Worm (Caenorhabditis elegans): ENCODE measurements around the gene ugt-22.
"Not testable (repeated sequence)": the region's sequence is repeated elsewhere in the genome, so short reads cannot be mapped to it uniquely, and the experiment has no call there.

ugt-22 gene

DNA sequence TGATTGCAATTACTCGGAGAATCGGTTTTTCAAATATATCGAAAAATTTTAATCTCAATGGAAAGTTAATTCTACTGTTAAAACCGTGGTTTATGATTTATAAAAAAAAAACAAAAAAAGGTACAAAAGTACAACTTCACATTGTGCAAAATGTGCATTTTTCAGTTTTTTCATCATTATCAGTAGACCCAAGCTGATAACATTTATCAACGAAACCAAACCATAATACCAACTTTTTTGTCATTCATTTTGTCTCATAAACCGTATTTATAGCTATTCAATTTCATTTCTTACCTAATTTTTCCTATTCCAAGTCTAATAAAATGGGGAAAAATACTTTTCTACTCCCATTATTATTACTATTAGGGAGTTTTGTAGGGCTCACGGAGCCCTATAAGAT lies at the start of gene ugt-22:
TSS of gene ugt-22 (plus strand) at position 234 of the 400 bp plus-strand sequence.
- TF ChIP-seq sem-4 (tag; optimal IDR thresholded peaks at IDR 0.05) (no peak), ceh-16 (tag; optimal IDR thresholded peaks at IDR 0.05) (no peak), gmeb-1 (tag; optimal IDR thresholded peaks at IDR 0.05) (peak; percentile 15), nhr-77 (tag; optimal IDR thresholded peaks at IDR 0.05) (no peak), blmp-1 (tag; optimal IDR thresholded peaks at IDR 0.05; ENCODE audit: insufficient read depth) (no peak), skn-1 (tag; optimal IDR thresholded peaks at IDR 0.05) (peak; percentile 68), fos-1 (tag; optimal IDR thresholded peaks at IDR 0.05) (peak; percentile 73), lsy-2 (tag; optimal IDR thresholded peaks at IDR 0.05) (no peak)

DNA sequence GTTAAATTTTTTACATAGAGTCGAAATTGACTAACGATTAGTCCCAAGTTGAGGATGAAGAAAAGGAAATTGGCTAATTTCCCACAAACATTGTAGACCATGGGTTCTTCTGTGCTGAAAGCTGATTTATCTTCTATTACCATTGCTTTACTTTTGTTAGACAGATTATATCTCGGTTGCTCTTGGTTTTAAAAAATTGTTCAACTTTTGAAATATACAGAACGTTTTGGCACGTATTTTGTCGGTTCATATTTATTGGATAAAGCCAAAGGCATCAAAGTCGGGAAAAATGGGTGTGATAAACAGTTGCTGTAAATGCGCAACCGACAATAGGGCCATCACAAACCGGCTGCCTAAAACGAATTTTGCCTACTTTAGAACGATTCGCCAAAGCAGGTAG lies 47.4 kb upstream of the ugt-22 start, which contains the start of gene tsp-5:
TSS of gene tsp-5 (minus strand) at position 101 of the 400 bp plus-strand sequence.
- TF ChIP-seq sem-4 (tag; optimal IDR thresholded peaks at IDR 0.05), result no peak
- TF ChIP-seq elt-3 (tag; optimal IDR thresholded peaks at IDR 0.05), result no peak
- TF ChIP-seq snpc-4 (tag; optimal IDR thresholded peaks at IDR 0.05), result no peak
- no peak for TF ChIP-seq nhr-77 (tag; optimal IDR thresholded peaks at IDR 0.05)
- TF ChIP-seq lin-11 (tag; optimal IDR thresholded peaks at IDR 0.05), result no peak
- no peak for TF ChIP-seq elt-1 (tag; optimal IDR thresholded peaks at IDR 0.05)
- no peak for TF ChIP-seq nhr-23 (tag; optimal IDR thresholded peaks at IDR 0.05)
- TF ChIP-seq ama-1 (optimal IDR thresholded peaks at IDR 0.05), result no peak
- no peak for TF ChIP-seq unc-55 (GFP tag; optimal IDR thresholded peaks at IDR 0.05)

DNA sequence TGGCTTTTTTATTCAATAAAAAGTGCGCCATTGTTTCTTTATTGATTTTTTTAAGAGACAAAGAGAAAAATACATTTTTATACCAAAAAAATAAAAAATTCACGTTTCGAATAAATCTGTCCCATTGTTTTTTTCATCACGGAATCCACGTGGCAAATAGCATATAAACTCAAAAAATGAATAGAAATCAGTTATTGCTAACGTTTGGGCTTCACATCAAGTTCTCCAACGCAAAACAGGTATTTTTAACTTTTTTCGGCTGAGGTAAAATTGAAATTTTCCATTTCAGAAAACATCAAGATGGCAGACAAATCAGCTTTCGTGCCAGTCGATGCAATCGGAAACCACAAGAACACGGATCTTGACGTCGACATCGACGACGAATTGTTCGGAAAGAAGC lies 45.7 kb upstream of the ugt-22 start, which contains the start of gene Y45F10B.3:
TSS of gene Y45F10B.3 (plus strand) at position 301 of the 400 bp plus-strand sequence.
- TF ChIP-seq sma-9 (GFP tag; optimal IDR thresholded peaks at IDR 0.05), result no peak
- TF ChIP-seq sma-9 (tag; optimal IDR thresholded peaks at IDR 0.05), result no peak
- no peak for TF ChIP-seq nhr-12 (tag; optimal IDR thresholded peaks at IDR 0.05)
- no peak for TF ChIP-seq nhr-21 (tag; optimal IDR thresholded peaks at IDR 0.05)
- no peak for TF ChIP-seq crh-2 (tag; optimal IDR thresholded peaks at IDR 0.05)
- no peak for TF ChIP-seq gmeb-1 (tag; optimal IDR thresholded peaks at IDR 0.05)

DNA sequence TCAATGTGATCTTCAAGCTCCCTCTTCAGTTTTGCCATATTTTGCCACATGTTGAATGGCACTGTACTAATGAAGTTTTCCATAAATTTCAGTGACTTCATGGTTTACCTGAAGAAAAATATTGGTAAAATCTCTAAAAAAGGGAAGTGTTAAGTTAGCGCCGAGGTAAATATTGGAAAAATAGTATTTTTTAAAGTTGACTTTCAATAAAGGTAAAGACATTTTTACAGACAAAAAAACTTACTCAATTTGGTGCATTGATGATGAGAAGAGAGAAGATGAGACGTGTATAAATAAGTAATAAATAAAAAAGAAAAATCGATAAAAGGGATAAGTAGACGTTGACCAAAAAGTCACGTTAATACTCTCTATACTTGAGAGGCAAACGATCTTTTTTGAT lies 41.2 kb upstream of the ugt-22 start, which contains the start of gene Y45F10B.9:
TSS of gene Y45F10B.9 (minus strand) at position 101 of the 400 bp plus-strand sequence.
- not testable (repeated sequence) for TF ChIP-seq alr-1 (tag; optimal IDR thresholded peaks at IDR 0.05); ztf-1 (GFP tag; conservative IDR thresholded peaks at IDR 0.05); snpc-4 (tag; optimal IDR thresholded peaks at IDR 0.05)

DNA sequence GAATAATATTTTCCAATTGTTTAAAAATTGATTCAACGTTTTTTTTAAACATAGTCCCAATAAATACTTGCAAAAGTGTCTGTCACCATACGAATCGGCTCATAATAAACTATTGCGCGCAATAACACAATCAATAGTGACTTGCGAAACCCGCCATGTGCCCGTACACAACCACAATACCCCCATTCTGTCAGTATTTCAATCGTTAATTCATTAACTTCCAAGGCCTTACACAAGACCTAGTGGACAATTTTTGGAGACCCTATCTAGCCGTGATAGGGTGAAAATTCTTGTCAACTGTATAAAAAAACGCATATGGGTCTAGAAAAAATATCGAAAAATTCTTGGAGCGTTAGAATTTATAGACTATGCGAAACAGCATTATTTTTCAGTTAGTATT lies 38.4 kb upstream of the ugt-22 start:
- TF ChIP-seq skn-1 (tag; optimal IDR thresholded peaks at IDR 0.05) (no peak), F13H6.1 (tag; optimal IDR thresholded peaks at IDR 0.05) (no peak), snpc-4 (tag; optimal IDR thresholded peaks at IDR 0.05) (peak; percentile 60), gmeb-1 (tag; optimal IDR thresholded peaks at IDR 0.05) (no peak)

DNA sequence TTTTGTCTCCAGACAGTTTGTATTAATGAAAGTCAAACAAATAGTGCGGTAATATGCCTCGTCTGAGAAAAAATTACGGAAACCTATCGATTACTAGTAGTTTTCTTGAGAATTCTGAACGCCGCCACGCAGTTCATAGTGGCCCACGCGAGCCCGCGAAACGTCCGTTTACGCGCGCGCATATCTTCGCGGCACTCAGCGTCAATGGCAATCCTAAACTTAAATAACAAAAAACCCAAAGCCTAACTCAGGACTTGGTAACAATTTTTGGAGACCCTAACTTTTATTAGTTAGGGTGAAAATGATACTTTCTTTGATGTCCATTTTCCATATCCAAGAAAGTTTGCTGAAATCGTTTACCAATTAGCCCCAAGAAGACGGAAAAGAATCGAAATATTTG lies 37.6 kb upstream of the ugt-22 start:
- TF ChIP-seq lin-13 (GFP tag; optimal IDR thresholded peaks at IDR 0.05), result no peak
- TF ChIP-seq sem-4 (tag; optimal IDR thresholded peaks at IDR 0.05), result no peak
- TF ChIP-seq lin-11 (tag; optimal IDR thresholded peaks at IDR 0.05), result no peak

DNA sequence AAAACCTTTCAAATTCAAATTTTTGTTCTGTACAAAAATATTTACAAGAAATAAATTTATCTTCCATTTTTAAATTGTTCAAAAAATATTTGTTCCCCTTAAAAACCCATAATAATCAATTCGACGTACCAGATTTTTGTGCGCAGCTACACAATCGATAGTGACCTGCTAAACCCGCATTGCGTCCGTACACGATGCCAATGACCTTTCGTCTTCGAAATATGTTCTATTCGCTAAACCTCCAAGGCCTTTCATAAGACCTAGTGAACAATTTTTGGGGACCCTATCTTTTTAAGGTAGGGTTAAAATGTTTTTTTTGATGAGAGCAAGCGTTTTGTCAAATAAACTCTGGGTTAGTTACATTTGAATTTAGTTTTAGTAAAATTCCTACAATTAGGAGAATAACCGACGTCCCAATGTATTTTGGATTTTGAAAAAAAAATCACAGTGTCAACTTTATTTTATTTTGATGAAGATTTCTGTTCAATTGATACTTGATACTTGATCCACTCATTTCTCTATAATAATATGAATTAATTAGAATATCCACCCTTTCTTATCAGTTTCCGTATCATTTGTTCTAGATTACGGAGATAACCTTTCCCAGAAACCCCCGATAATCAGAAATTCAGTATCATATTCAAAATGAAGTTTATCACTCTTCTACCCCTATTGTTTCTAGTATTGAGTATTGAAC lies 36.9 kb upstream of the ugt-22 start, which contains the start of gene Y45F10B.59:
TSS of gene Y45F10B.59 (plus strand) at position 647 of the 697 bp plus-strand sequence.
- no peak for TF ChIP-seq zag-1 (tag; optimal IDR thresholded peaks at IDR 0.05)
- TF ChIP-seq lin-13 (GFP tag; optimal IDR thresholded peaks at IDR 0.05), result no peak
- peak; percentile 60 for TF ChIP-seq snpc-4 (tag; optimal IDR thresholded peaks at IDR 0.05)
- TF ChIP-seq nhr-25 (tag; optimal IDR thresholded peaks at IDR 0.05), result no peak

DNA sequence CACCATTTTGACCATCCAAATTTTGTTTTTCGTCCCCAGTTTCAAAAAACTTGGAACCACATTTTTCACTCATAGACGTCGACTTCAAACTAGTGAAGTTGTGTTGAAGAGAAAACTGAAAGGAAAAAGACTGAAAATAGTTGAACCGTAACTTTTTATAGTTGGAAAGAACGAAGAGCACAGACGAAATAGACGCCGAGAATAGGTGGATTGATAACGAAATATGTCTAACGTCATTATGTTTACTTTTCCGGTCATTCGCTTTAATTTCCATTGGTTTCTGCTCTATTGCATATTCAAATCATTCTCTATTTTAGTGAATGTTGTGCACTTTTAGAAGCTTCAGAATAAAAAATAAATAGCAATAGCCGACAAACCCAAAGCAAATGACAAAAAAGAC lies 29.3 kb upstream of the ugt-22 start, which contains the start of gene C08F11.13:
TSS of gene C08F11.13 (minus strand) at position 138 of the 400 bp plus-strand sequence.
- TF ChIP-seq gmeb-1 (tag; optimal IDR thresholded peaks at IDR 0.05) (peak; percentile 18), fos-1 (tag; optimal IDR thresholded peaks at IDR 0.05) (peak; percentile 43), sma-9 (GFP tag; optimal IDR thresholded peaks at IDR 0.05) (peak; percentile 60), sma-9 (tag; optimal IDR thresholded peaks at IDR 0.05) (no peak), elt-3 (tag; optimal IDR thresholded peaks at IDR 0.05) (no peak), nhr-129 (tag; optimal IDR thresholded peaks at IDR 0.05) (peak; percentile 12), egl-27 (tag; optimal IDR thresholded peaks at IDR 0.05) (no peak)

Data from whole organism, L2 larva.